Worm (Caenorhabditis elegans) whole organism, mixed stage, embryonic: ENCODE data around the gene T26G10.4.

Source experiments
- M03D4.4 ChIP-seq: sonication (generic microtip); optimal IDR thresholded peaks from 2 replicates; lab custom pipeline; 2017; ENCODE audit warnings: mild to moderate bottlenecking, missing genetic modification characterization, missing compliant biosample characterization
- ces-1 ChIP-seq: fragments of 150-350 bp; optimal IDR thresholded peaks from 2 replicates; lab custom pipeline; 2014; ENCODE audit warnings: missing biosample characterization, missing genetic modification reagents, missing genetic modification characterization
- drap-1 ChIP-seq: fragments of 200-800 bp; sonication (Bioruptor generic); optimal IDR thresholded peaks from 3 replicates; lab custom pipeline; 2018; ENCODE audit warnings: mild to moderate bottlenecking, missing genetic modification characterization, missing compliant biosample characterization
- elt-3 ChIP-seq: fragments of 150-350 bp; optimal IDR thresholded peaks from 2 replicates; lab custom pipeline; 2014; ENCODE audit warnings: missing biosample characterization, missing genetic modification characterization
- lin-13 ChIP-seq: fragments of 150-350 bp; optimal IDR thresholded peaks from 2 replicates; lab custom pipeline; 2014; ENCODE audit warnings: missing biosample characterization, missing genetic modification characterization
- lsy-2 ChIP-seq: fragments of 150-350 bp; optimal IDR thresholded peaks from 2 replicates; lab custom pipeline; 2014; ENCODE audit warnings: missing biosample characterization, missing genetic modification characterization
- nhr-12 ChIP-seq: fragments of 150-350 bp; optimal IDR thresholded peaks from 2 replicates; lab custom pipeline; 2014; ENCODE audit warnings: missing biosample characterization, missing genetic modification characterization
- nhr-237 ChIP-seq: fragments of 150-350 bp; optimal IDR thresholded peaks from 2 replicates; lab custom pipeline; 2014; ENCODE audit warnings: missing biosample characterization, missing genetic modification characterization
- pha-4 ChIP-seq: fragments of 150-350 bp; optimal IDR thresholded peaks from 2 replicates; lab custom pipeline; 2018; ENCODE audit warnings: missing biosample characterization, missing genetic modification reagents, missing genetic modification characterization
- sem-2 ChIP-seq: fragments of 200-800 bp; sonication (Bioruptor generic); optimal IDR thresholded peaks from 2 replicates; lab custom pipeline; 2018; ENCODE audit warnings: mild to moderate bottlenecking, missing genetic modification characterization, missing compliant biosample characterization
- sptf-1 ChIP-seq: sonication (generic microtip); optimal IDR thresholded peaks from 2 replicates; lab custom pipeline; 2017; ENCODE audit warnings: mild to moderate bottlenecking, missing genetic modification characterization, moderate library complexity, missing compliant biosample characterization
- unc-39 ChIP-seq: fragments of 150-350 bp; optimal IDR thresholded peaks from 2 replicates; lab custom pipeline; 2014; ENCODE audit warnings: missing biosample characterization, missing genetic modification characterization
- ztf-11 ChIP-seq: fragments of 150-350 bp; optimal IDR thresholded peaks from 2 replicates; lab custom pipeline; 2014; ENCODE audit warnings: missing biosample characterization, missing genetic modification characterization

DNA sequence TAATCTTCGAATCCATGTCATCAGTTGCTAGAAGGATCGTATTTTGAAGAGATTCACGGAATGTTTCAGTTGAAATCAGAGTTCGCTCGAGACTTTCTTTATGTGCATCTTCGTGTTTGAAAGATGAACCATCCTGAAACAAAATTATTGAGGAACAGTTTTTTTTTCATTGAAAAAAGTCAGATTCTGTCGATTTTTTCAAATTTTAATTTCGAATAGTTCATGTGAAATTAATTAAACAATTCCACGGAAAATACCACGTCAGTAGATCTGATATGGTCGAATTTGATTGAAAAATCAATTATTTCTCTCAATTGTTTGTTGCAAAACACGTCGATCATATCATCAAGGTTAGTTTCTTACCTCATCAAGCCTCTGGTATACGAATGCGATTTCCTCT is 19.1 kb downstream of the T26G10.4 start, which contains the start of gene F54C8.1:
- TF ChIP-seq nhr-237 (tag; lab: Kevin White, UChicago) (no peak), ztf-11 (no peak), M03D4.4 (tag; lab: Kevin White, UChicago) (no peak), unc-39 (no peak), pha-4 (tag; lab: Kevin White, UChicago) (no peak), sptf-1 (no peak), nhr-12 (tag; lab: Kevin White, UChicago) (no peak), elt-3 (tag; lab: Kevin White, UChicago) (no peak), lsy-2 (tag; lab: Kevin White, UChicago) (no peak), sem-2 (GFP tag; lab: Kevin White, UChicago) (no peak), lin-13 (no peak), ces-1 (GFP tag; lab: Kevin White, UChicago) (no peak), drap-1 (no peak)
